Fruit fly (Drosophila melanogaster) whole organism, embryonic: ENCODE measurements around the gene CG15337.

ENCODE experiments used
- Antp ChIP-seq: fragments of 200-800 bp; sonication (Bioruptor generic); optimal IDR thresholded peaks from 3 replicates; lab custom pipeline; 2016; ENCODE audit warnings: missing biosample characterization, missing genetic modification characterization
- Asciz ChIP-seq: fragments of 200-800 bp; sonication (Bioruptor generic); optimal IDR thresholded peaks from 2 replicates; lab custom pipeline; 2017; ENCODE audit warnings: missing biosample characterization, mild to moderate bottlenecking, missing genetic modification characterization, missing genetic modification reagents
- CG11560 ChIP-seq: fragments of 200-800 bp; sonication (Bioruptor generic); IDR thresholded peaks from 3 replicates; pipeline ENCODE4 v1.3.6; 2022; ENCODE audit warnings: missing biosample characterization, missing genetic modification characterization
- CG11723 ChIP-seq: fragments of 200-800 bp; sonication (Bioruptor generic); optimal IDR thresholded peaks from 2 replicates; lab custom pipeline; 2017; ENCODE audit warnings: missing biosample characterization, mild to moderate bottlenecking, missing genetic modification characterization
- CG17612 ChIP-seq: fragments of 200-800 bp; sonication (Bioruptor generic); IDR thresholded peaks from 2 replicates; pipeline ENCODE4 v1.3.6; 2022; ENCODE audit warnings: missing biosample characterization, missing genetic modification characterization
- CG18262 ChIP-seq: fragments of 200-800 bp; optimal IDR thresholded peaks from 3 replicates; lab custom pipeline; 2019; ENCODE audit warnings: missing biosample characterization, mild to moderate bottlenecking, missing genetic modification characterization, moderate library complexity
- CG18764 ChIP-seq: fragments of 200-800 bp; sonication (Bioruptor generic); optimal IDR thresholded peaks from 3 replicates; lab custom pipeline; 2016; ENCODE audit warnings: missing biosample characterization, missing genetic modification characterization
- CG2202 ChIP-seq: fragments of 200-800 bp; sonication (Bioruptor generic); optimal IDR thresholded peaks from 2 replicates; lab custom pipeline; 2018; ENCODE audit warnings: missing biosample characterization, mild to moderate bottlenecking, missing genetic modification characterization
- CG3163 ChIP-seq: fragments of 200-800 bp; sonication (Bioruptor generic); optimal IDR thresholded peaks from 3 replicates; lab custom pipeline; 2016; ENCODE audit warnings: missing biosample characterization, missing genetic modification characterization
- CG4328 ChIP-seq: fragments of 200-800 bp; sonication (Bioruptor generic); optimal IDR thresholded peaks from 3 replicates; lab custom pipeline; 2017; ENCODE audit warnings: missing biosample characterization, missing genetic modification reagents, missing genetic modification characterization
- CG4424 ChIP-seq: fragments of 200-800 bp; sonication (Bioruptor generic); optimal IDR thresholded peaks from 3 replicates; lab custom pipeline; 2016; ENCODE audit warnings: missing biosample characterization, missing genetic modification characterization
- CG5245 ChIP-seq: fragments of 200-800 bp; sonication (Bioruptor generic); optimal IDR thresholded peaks from 3 replicates; lab custom pipeline; 2016; ENCODE audit warnings: missing biosample characterization, missing genetic modification characterization
- CG7745 ChIP-seq: fragments of 200-800 bp; sonication (Bioruptor generic); optimal IDR thresholded peaks from 2 replicates; lab custom pipeline; 2018; ENCODE audit warnings: missing biosample characterization, mild to moderate bottlenecking, missing genetic modification characterization, moderate library complexity
- CG7928 ChIP-seq: fragments of 200-800 bp; sonication (Bioruptor generic); optimal IDR thresholded peaks from 2 replicates; lab custom pipeline; 2017; ENCODE audit warnings: missing biosample characterization, mild to moderate bottlenecking, missing genetic modification characterization
- CG8388 ChIP-seq: fragments of 200-800 bp; sonication (Bioruptor generic); optimal IDR thresholded peaks from 2 replicates; lab custom pipeline; 2019; ENCODE audit warnings: missing biosample characterization, mild to moderate bottlenecking, missing genetic modification characterization, moderate library complexity
- CG9215 ChIP-seq: fragments of 200-800 bp; sonication (Bioruptor generic); IDR thresholded peaks from 2 replicates; pipeline ENCODE4 v1.3.6; 2022; ENCODE audit warnings: missing biosample characterization, missing genetic modification characterization
- Dbx ChIP-seq: fragments of 200-800 bp; sonication (Bioruptor generic); IDR thresholded peaks from 3 replicates; pipeline ENCODE4 v1.3.6; 2022; ENCODE audit warnings: missing biosample characterization, missing genetic modification characterization
- Deaf1 ChIP-seq: fragments of 200-800 bp; optimal IDR thresholded peaks from 3 replicates; lab custom pipeline; 2019; ENCODE audit warnings: missing biosample characterization, mild to moderate bottlenecking, missing genetic modification characterization, moderate library complexity
- Doc2 ChIP-seq: fragments of 200-800 bp; sonication (Bioruptor generic); IDR thresholded peaks from 2 replicates; pipeline ENCODE4 v1.3.6; 2022; ENCODE audit warnings: missing biosample characterization, missing genetic modification characterization
- Elba2 ChIP-seq: fragments of 200-800 bp; sonication (Bioruptor generic); optimal IDR thresholded peaks from 3 replicates; lab custom pipeline; 2016; ENCODE audit warnings: missing biosample characterization, missing genetic modification characterization
- Hey ChIP-seq: fragments of 200-800 bp; sonication (Bioruptor generic); optimal IDR thresholded peaks from 3 replicates; lab custom pipeline; 2018; ENCODE audit warnings: missing biosample characterization, mild to moderate bottlenecking, missing genetic modification characterization
- Hmr ChIP-seq: fragments of 200-800 bp; sonication (Bioruptor generic); optimal IDR thresholded peaks from 3 replicates; lab custom pipeline; 2017; ENCODE audit warnings: mild to moderate bottlenecking, missing biosample characterization, missing genetic modification reagents, missing genetic modification characterization
- Hr39 ChIP-seq: fragments of >200 bp; optimal IDR thresholded peaks from 2 replicates; lab custom pipeline; 2017
- Hr51 ChIP-seq, 2 experiments: fragments of 200-800 bp; sonication (Bioruptor generic); optimal IDR thresholded peaks; 2 replicates in 1 of 2; 3 replicates in 1 of 2; lab custom pipeline; 2016 to 2018; ENCODE audit warnings: missing biosample characterization in 2 of 2, missing genetic modification characterization in 2 of 2, mild to moderate bottlenecking in 1 of 2, moderate library complexity in 1 of 2
- Hr78 ChIP-seq, 2 experiments: fragments of 200-800 bp in 1 of 2; fragments of >200 bp in 1 of 2; sonication (Bioruptor generic) in 1 of 2; optimal IDR thresholded peaks; 2 replicates each; lab custom pipeline; 2017 to 2019; ENCODE audit warnings: missing biosample characterization in 2 of 2, missing genetic modification characterization in 2 of 2, mild to moderate bottlenecking in 1 of 2, moderate library complexity in 1 of 2
- Lhr ChIP-seq: fragments of 200-800 bp; sonication (Bioruptor generic); optimal IDR thresholded peaks from 3 replicates; lab custom pipeline; 2017; ENCODE audit warnings: mild to moderate bottlenecking, missing biosample characterization, missing genetic modification reagents, missing genetic modification characterization
- Mes4 ChIP-seq: fragments of 200-800 bp; sonication (Bioruptor generic); optimal IDR thresholded peaks from 2 replicates; lab custom pipeline; 2016; ENCODE audit warnings: missing biosample characterization, missing genetic modification characterization
- Poxn ChIP-seq: fragments of 200-800 bp; sonication (Bioruptor generic); IDR thresholded peaks from 2 replicates; pipeline ENCODE4 v1.3.6; 2022; ENCODE audit warnings: missing biosample characterization, missing genetic modification characterization
- Sox100B ChIP-seq: fragments of 200-800 bp; sonication (Bioruptor generic); optimal IDR thresholded peaks from 3 replicates; lab custom pipeline; 2018; ENCODE audit warnings: missing biosample characterization, mild to moderate bottlenecking, missing genetic modification characterization
- Usf ChIP-seq: fragments of 200-800 bp; sonication (Bioruptor generic); optimal IDR thresholded peaks from 2 replicates; lab custom pipeline; 2017; ENCODE audit warnings: missing genotype, missing biosample characterization, missing genetic modification characterization
- ap ChIP-seq: fragments of 200-800 bp; sonication (Bioruptor generic); IDR thresholded peaks from 2 replicates; pipeline ENCODE4 v1.3.6; 2022; ENCODE audit warnings: missing biosample characterization, missing genetic modification characterization
- bowl ChIP-seq: fragments of 200-800 bp; sonication (Bioruptor generic); IDR thresholded peaks from 2 replicates; pipeline ENCODE4 v1.3.6; 2022; ENCODE audit warnings: missing biosample characterization, missing genetic modification characterization
- cato ChIP-seq: fragments of 200-800 bp; sonication (Bioruptor generic); optimal IDR thresholded peaks from 2 replicates; lab custom pipeline; 2016; ENCODE audit warnings: missing biosample characterization, missing genetic modification characterization, borderline replicate concordance
- caup ChIP-seq: fragments of 200-800 bp; sonication (Bioruptor generic); optimal IDR thresholded peaks from 3 replicates; lab custom pipeline; 2017; ENCODE audit warnings: missing biosample characterization, mild to moderate bottlenecking, missing genetic modification characterization, moderate library complexity; ENCODE audit not compliant: severe bottlenecking
- dimm ChIP-seq: fragments of 200-800 bp; sonication (Bioruptor generic); IDR thresholded peaks from 2 replicates; pipeline ENCODE4 v1.3.6; 2022; ENCODE audit warnings: missing biosample characterization, missing genetic modification characterization
- disco-r ChIP-seq: fragments of 200-800 bp; sonication (Bioruptor generic); optimal IDR thresholded peaks from 2 replicates; lab custom pipeline; 2016; ENCODE audit warnings: missing biosample characterization, missing genetic modification characterization
- dmrt99B ChIP-seq: fragments of 200-800 bp; sonication (Bioruptor generic); optimal IDR thresholded peaks from 2 replicates; lab custom pipeline; 2018; ENCODE audit warnings: missing biosample characterization, mild to moderate bottlenecking, missing genetic modification characterization, moderate library complexity
- ems ChIP-seq: fragments of 200-800 bp; sonication (Bioruptor generic); optimal IDR thresholded peaks from 3 replicates; lab custom pipeline; 2016; ENCODE audit warnings: missing biosample characterization, missing genetic modification characterization
- gcm2 ChIP-seq: fragments of 200-800 bp; sonication (Bioruptor generic); optimal IDR thresholded peaks from 2 replicates; lab custom pipeline; 2016; ENCODE audit warnings: missing biosample characterization, missing genetic modification characterization
- jing ChIP-seq: fragments of 200-800 bp; sonication (Bioruptor generic); optimal IDR thresholded peaks from 2 replicates; lab custom pipeline; 2018; ENCODE audit warnings: missing biosample characterization, mild to moderate bottlenecking, missing genetic modification characterization
- mirr ChIP-seq: fragments of 200-800 bp; sonication (Bioruptor generic); optimal IDR thresholded peaks from 3 replicates; lab custom pipeline; 2018; ENCODE audit warnings: missing biosample characterization, mild to moderate bottlenecking, missing genetic modification characterization
- psq ChIP-seq: fragments of 200-800 bp; sonication (Bioruptor generic); optimal IDR thresholded peaks from 2 replicates; lab custom pipeline; 2017; ENCODE audit warnings: missing biosample characterization, missing genetic modification characterization
- ranshi ChIP-seq: fragments of 200-800 bp; sonication (Bioruptor generic); IDR thresholded peaks from 2 replicates; pipeline ENCODE4 v1.3.6; 2022; ENCODE audit warnings: missing biosample characterization, missing genetic modification characterization
- sim ChIP-seq: fragments of 200-800 bp; sonication (Bioruptor generic); IDR thresholded peaks from 2 replicates; pipeline ENCODE4 v1.3.6; 2022; ENCODE audit warnings: missing biosample characterization, missing genetic modification characterization
- sisA ChIP-seq: fragments of 200-800 bp; sonication (Bioruptor generic); IDR thresholded peaks from 2 replicates; pipeline ENCODE4 v1.3.6; 2022; ENCODE audit warnings: missing biosample characterization, missing genetic modification characterization
- sna ChIP-seq: fragments of 200-800 bp; sonication (Bioruptor generic); IDR thresholded peaks from 2 replicates; pipeline ENCODE4 v1.3.6; 2022; ENCODE audit warnings: missing biosample characterization, missing genetic modification characterization; ENCODE audit not compliant: partially characterized antibody
- trem ChIP-seq: fragments of 200-800 bp; optimal IDR thresholded peaks from 3 replicates; lab custom pipeline; 2019; ENCODE audit warnings: missing biosample characterization, mild to moderate bottlenecking, missing genetic modification characterization, moderate library complexity
- twi ChIP-seq: fragments of 200-800 bp; optimal IDR thresholded peaks from 2 replicates; lab custom pipeline; 2019; ENCODE audit warnings: missing biosample characterization, mild to moderate bottlenecking, missing genetic modification characterization, moderate library complexity
- usp ChIP-seq: fragments of >200 bp; optimal IDR thresholded peaks from 2 replicates; lab custom pipeline; 2017; ENCODE audit warnings: missing biosample characterization, missing genetic modification characterization

CG15337 gene

DNA sequence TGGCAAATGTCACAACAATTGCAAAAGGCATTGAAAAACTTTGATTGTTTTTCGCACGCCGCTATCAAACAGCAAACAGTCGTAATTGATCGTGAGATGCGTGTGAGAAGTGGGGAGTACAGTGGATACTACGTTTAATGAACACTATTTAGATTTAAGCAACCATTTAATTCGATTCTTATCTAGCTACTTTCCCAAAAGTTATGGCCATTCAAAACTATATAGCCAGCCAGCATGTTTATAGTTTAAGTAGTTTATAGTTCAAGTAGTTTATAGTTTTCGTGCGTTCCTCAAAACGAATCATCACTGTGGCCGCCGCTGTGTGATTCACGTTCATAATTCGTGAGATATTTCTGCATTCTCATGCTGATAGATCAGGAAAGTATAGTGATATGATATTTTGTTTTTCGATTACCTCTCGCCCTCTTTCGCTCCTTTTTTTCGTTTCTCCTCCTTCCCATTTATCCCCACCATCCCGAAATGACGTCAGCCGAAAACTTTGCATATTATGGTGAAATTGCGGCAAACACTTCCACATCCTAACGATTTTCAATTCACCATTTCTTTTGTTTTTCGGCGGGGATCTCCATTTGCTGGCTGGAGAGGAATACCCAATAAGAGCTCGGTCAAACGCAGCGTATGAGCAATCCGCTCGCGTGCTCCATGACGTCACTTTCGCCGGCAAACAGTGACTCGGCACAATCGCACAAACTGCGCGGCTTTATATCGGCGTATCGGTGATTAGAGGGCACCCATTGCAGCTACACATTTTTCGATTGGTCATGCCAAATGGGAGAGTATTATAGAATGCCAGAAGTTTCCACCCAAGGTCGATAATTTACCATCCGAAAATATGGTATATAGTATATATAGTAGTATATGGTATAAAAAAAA lies 46.2 kb upstream of the CG15337 start (continued):
- TF ChIP-seq sim (GFP tag; lab: Robert Waterston, UW) (no peak), trem (tag; lab: Kevin White, UChicago) (no peak), CG3163 (GFP tag; lab: Kevin White, UChicago) (peak; percentile 35), CG7928 (no peak), CG18262 (peak; percentile 17), gcm2 (GFP tag; lab: Kevin White, UChicago) (no peak), Deaf1 (tag; lab: Kevin White, UChicago) (peak; percentile 14), cato (GFP tag; lab: Kevin White, UChicago) (no peak), caup (GFP tag; lab: Kevin White, UChicago) (peak; percentile 67), Dbx (peak; percentile 84), CG4328 (GFP tag; lab: Kevin White, UChicago) (no peak), CG2202 (tag; lab: Kevin White, UChicago) (no peak), Elba2 (GFP tag; lab: Kevin White, UChicago) (no peak), CG9215 (GFP tag; lab: Robert Waterston, UW) (peak; percentile 47; the same call in 1 of the 2 replicates), Hr39 (lab: Kevin White, UChicago) (no peak), CG5245 (GFP tag; lab: Kevin White, UChicago) (no peak), Lhr (no peak), CG17612 (0 out of 2 replicates have a peak, but pooled peaks have one; percentile 46), CG8388 (GFP tag; lab: Kevin White, UChicago) (peak; percentile 1), Hey (tag; lab: Kevin White, UChicago) (no peak), sna (GFP tag; lab: Robert Waterston, UW) (no peak), Asciz (GFP tag; lab: Kevin White, UChicago) (no peak), Usf (peak; percentile 8), ranshi (GFP tag; lab: Robert Waterston, UW) (peak; percentile 63), disco-r (peak; percentile 4), sisA (GFP tag; lab: Robert Waterston, UW) (peak; percentile 41; the same call in 1 of the 2 replicates), dmrt99B (tag; lab: Kevin White, UChicago) (peak; percentile 55), Hmr (GFP tag; lab: Kevin White, UChicago) (peak; percentile 84), CG11560 (0 out of 3 replicates have a peak, but pooled peaks have one; percentile 40), Doc2 (GFP tag; lab: Robert Waterston, UW) (no peak), CG4424 (GFP tag; lab: Kevin White, UChicago) (peak; percentile 4), Hr51 (GFP tag; optimal IDR thresholded peaks at IDR 0.05; lab: Kevin White, UChicago) (peak in 1 of 2 experiments; percentile 66), CG11723 (GFP tag; lab: Kevin White, UChicago) (no peak), jing (GFP tag; lab: Kevin White, UChicago) (no peak), Hr78 (GFP tag; optimal IDR thresholded peaks at IDR 0.05; lab: Kevin White, UChicago) (no peak), CG18764 (GFP tag; lab: Kevin White, UChicago) (no peak), Mes4 (no peak), psq (GFP tag; lab: Kevin White, UChicago) (no peak), dimm (GFP tag; lab: Robert Waterston, UW) (no peak), ems (GFP tag; lab: Kevin White, UChicago) (peak; percentile 8), ap (GFP tag; lab: Robert Waterston, UW) (no peak), Antp (GFP tag; lab: Kevin White, UChicago) (peak; percentile 11), usp (no peak), twi (tag; lab: Kevin White, UChicago) (no peak), bowl (no peak), Poxn (GFP tag; lab: Robert Waterston, UW) (peak; percentile 72), mirr (no peak), CG7745 (tag; lab: Kevin White, UChicago) (no peak), Sox100B (GFP tag; lab: Kevin White, UChicago) (peak; percentile 4)
